Worm (Caenorhabditis elegans): ENCODE results near the gene F29A7.8.

ce11 chrII:2726774-2727173, 31.1 kb downstream of the F29A7.8 start:
- no peak for TF ChIP-seq ceh-43 (GFP tag; optimal IDR thresholded peaks at IDR 0.05)
- TF ChIP-seq nhr-237 (tag; optimal IDR thresholded peaks at IDR 0.05), result no peak

Measured in whole organism, mixed stage, embryonic.